Fruit fly (Drosophila melanogaster): Measurements from ENCODE around the gene qm.
A peak's percentile ranks its signal among the peaks of the same experiment; 100 is the strongest.

DNA sequence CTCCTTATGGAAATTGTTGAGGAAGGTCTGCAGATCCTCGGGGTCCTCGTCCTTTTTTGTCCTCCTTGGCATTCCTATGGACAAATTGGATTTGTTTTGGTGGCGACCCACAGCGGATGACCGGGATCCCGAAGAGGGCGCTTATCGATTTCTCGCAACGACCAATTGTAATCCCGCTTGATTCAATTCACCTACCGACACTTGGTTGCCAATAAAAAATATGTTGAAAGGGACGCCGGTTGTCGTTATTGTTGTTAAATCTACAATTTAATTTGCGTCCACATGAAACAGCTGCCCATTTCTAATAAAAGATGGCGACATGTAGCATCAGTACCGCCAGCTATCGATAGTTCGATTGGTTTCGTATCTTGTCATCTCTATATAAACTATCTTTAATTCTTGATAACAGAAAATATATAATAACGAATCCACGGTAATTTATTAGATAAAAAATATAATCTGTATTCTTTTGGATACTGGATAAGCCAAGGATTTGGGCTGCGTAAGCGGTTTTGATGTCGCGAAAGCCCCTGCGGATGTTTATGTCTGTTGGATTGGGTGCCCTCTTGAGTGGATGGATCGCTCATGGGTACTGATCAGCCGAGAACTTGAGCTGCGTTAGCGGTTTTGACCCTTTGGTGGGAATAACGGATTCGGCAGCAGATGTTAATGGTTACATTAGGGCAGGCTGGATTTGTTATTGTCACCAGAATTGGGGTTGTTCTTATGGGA, 8.4 kb downstream of the qm start, which contains the start of gene CTCF:
- TF ChIP-seq kay (GFP tag; ENCODE audit: borderline replicate concordance): no peak
- peak; percentile 31 for TF ChIP-seq CG11617 (GFP tag; optimal IDR thresholded peaks at IDR 0.05)
- peak; percentile 43 for TF ChIP-seq bab1 (GFP tag; optimal IDR thresholded peaks at IDR 0.05)
- no peak for TF ChIP-seq CG12768 (GFP tag; optimal IDR thresholded peaks at IDR 0.05)
- TF ChIP-seq toe (GFP tag; optimal IDR thresholded peaks at IDR 0.05): no peak
- TF ChIP-seq CG5204 (GFP tag; optimal IDR thresholded peaks at IDR 0.05): no peak

Data from whole organism, adult.